Worm (Caenorhabditis elegans) whole organism, mixed stage, embryonic: ENCODE measurements around the gene T25B9.12.

ENCODE experiments used
- ces-1 ChIP-seq: fragments of 150-350 bp; optimal IDR thresholded peaks from 2 replicates; lab custom pipeline; 2014; ENCODE audit warnings: missing biosample characterization, missing genetic modification reagents, missing genetic modification characterization
- elt-3 ChIP-seq: fragments of 150-350 bp; optimal IDR thresholded peaks from 2 replicates; lab custom pipeline; 2014; ENCODE audit warnings: missing biosample characterization, missing genetic modification characterization
- ham-2 ChIP-seq: fragments of 200-800 bp; sonication (Bioruptor generic); optimal IDR thresholded peaks from 2 replicates; lab custom pipeline; 2018; ENCODE audit warnings: mild to moderate bottlenecking, missing genetic modification characterization, missing compliant biosample characterization
- hlh-1 ChIP-seq: fragments of 150-350 bp; optimal IDR thresholded peaks from 2 replicates; lab custom pipeline; 2014; ENCODE audit warnings: missing biosample characterization, missing genetic modification reagents, missing genetic modification characterization
- lin-13 ChIP-seq: fragments of 150-350 bp; optimal IDR thresholded peaks from 2 replicates; lab custom pipeline; 2014; ENCODE audit warnings: missing biosample characterization, missing genetic modification characterization
- lin-32 ChIP-seq: fragments of 200-800 bp; sonication (Bioruptor generic); optimal IDR thresholded peaks from 2 replicates; lab custom pipeline; 2018; ENCODE audit warnings: mild to moderate bottlenecking, missing genetic modification characterization, missing compliant biosample characterization
- lsy-2 ChIP-seq: fragments of 150-350 bp; optimal IDR thresholded peaks from 2 replicates; lab custom pipeline; 2014; ENCODE audit warnings: missing biosample characterization, missing genetic modification characterization
- pha-4 ChIP-seq: fragments of 150-350 bp; optimal IDR thresholded peaks from 2 replicates; lab custom pipeline; 2018; ENCODE audit warnings: missing biosample characterization, missing genetic modification reagents, missing genetic modification characterization
- sptf-1 ChIP-seq: sonication (generic microtip); optimal IDR thresholded peaks from 2 replicates; lab custom pipeline; 2017; ENCODE audit warnings: mild to moderate bottlenecking, missing genetic modification characterization, moderate library complexity, missing compliant biosample characterization
- unc-39 ChIP-seq: fragments of 150-350 bp; optimal IDR thresholded peaks from 2 replicates; lab custom pipeline; 2014; ENCODE audit warnings: missing biosample characterization, missing genetic modification characterization
- ztf-11 ChIP-seq: fragments of 150-350 bp; optimal IDR thresholded peaks from 2 replicates; lab custom pipeline; 2014; ENCODE audit warnings: missing biosample characterization, missing genetic modification characterization

- TF ChIP-seq ztf-11 (tag; lab: Kevin White, UChicago) (no peak), unc-39 (tag; lab: Kevin White, UChicago) (no peak), ham-2 (GFP tag; lab: Kevin White, UChicago) (no peak), hlh-1 (tag; lab: Kevin White, UChicago) (no peak), lin-32 (GFP tag; lab: Kevin White, UChicago) (no peak), pha-4 (tag; lab: Kevin White, UChicago) (no peak), ces-1 (no peak), sptf-1 (tag; lab: Kevin White, UChicago) (no peak), lin-13 (tag; lab: Kevin White, UChicago) (no peak), elt-3 (tag; lab: Kevin White, UChicago) (no peak), lsy-2 (tag; lab: Kevin White, UChicago) (no peak)
Measured at ce11 chrIV:10764206-10764605, 947 bp upstream of the T25B9.12 start, which contains the start of gene T25B9.11.
